Worm (Caenorhabditis elegans): ENCODE results near the gene exos-9.

ce11 chrIII:7178497-7178896, 19.4 kb downstream of the exos-9 start:
- TF ChIP-seq unc-39 (tag; optimal IDR thresholded peaks at IDR 0.05) (no peak), ceh-82 (tag; optimal IDR thresholded peaks at IDR 0.05) (no peak), nhr-10 (tag; optimal IDR thresholded peaks at IDR 0.05) (no peak)

Data from whole organism, L4 larva.